Worm (Caenorhabditis elegans) whole organism, mixed stage, embryonic: ENCODE results near the gene Y69A2AR.46.

ENCODE experiments used
- blmp-1 ChIP-seq: fragments of 150-350 bp; optimal IDR thresholded peaks from 2 replicates; lab custom pipeline; 2014; ENCODE audit warnings: missing biosample characterization, missing genetic modification characterization
- lin-13 ChIP-seq: fragments of 150-350 bp; optimal IDR thresholded peaks from 2 replicates; lab custom pipeline; 2014; ENCODE audit warnings: missing biosample characterization, missing genetic modification characterization
- nhr-12 ChIP-seq: fragments of 150-350 bp; optimal IDR thresholded peaks from 2 replicates; lab custom pipeline; 2014; ENCODE audit warnings: missing biosample characterization, missing genetic modification characterization
- nhr-237 ChIP-seq: fragments of 150-350 bp; optimal IDR thresholded peaks from 2 replicates; lab custom pipeline; 2014; ENCODE audit warnings: missing biosample characterization, missing genetic modification characterization
- unc-39 ChIP-seq: fragments of 150-350 bp; optimal IDR thresholded peaks from 2 replicates; lab custom pipeline; 2014; ENCODE audit warnings: missing biosample characterization, missing genetic modification characterization
- unc-62 ChIP-seq: fragments of 150-350 bp; optimal IDR thresholded peaks from 2 replicates; lab custom pipeline; 2014; ENCODE audit warnings: missing biosample characterization, missing genetic modification reagents, missing genetic modification characterization
- ztf-11 ChIP-seq: fragments of 150-350 bp; optimal IDR thresholded peaks from 2 replicates; lab custom pipeline; 2014; ENCODE audit warnings: missing biosample characterization, missing genetic modification characterization

- TF ChIP-seq nhr-237 (peak; percentile 14), unc-39 (tag; lab: Kevin White, UChicago) (no peak), blmp-1 (tag; lab: Kevin White, UChicago) (no peak), lin-13 (peak; percentile 10), ztf-11 (no peak), unc-62 (GFP tag; lab: Kevin White, UChicago) (peak; percentile 67), nhr-12 (tag; lab: Kevin White, UChicago) (no peak)
These were observed 38.2 kb downstream of the Y69A2AR.46 start for ce11 chrIV:2599634-2600033.
